Worm (Caenorhabditis elegans): ENCODE results near the gene gmps-1.
A peak's percentile ranks its signal among the peaks of the same experiment; 100 is the strongest.

Gene gmps-1

ce11 chrII:10834717-10835116 lies 33.8 kb downstream of the gmps-1 start:
- TF ChIP-seq aha-1 (tag) = peak; percentile 90
- no peak for TF ChIP-seq pqm-1 (tag; optimal IDR thresholded peaks at IDR 0.05)

ce11 chrII:10829572-10829971 lies 38.9 kb downstream of the gmps-1 start:
- TF ChIP-seq ceh-20 (GFP tag; IDR thresholded peaks at IDR 0.05) (no peak), hmg-1.1 (GFP tag; IDR thresholded peaks at IDR 0.05) (0 out of 2 replicates have a peak, but pooled peaks have one; percentile 21), set-16 (GFP tag; IDR thresholded peaks at IDR 0.05) (0 out of 2 replicates have a peak, but pooled peaks have one; percentile 14)

- TF ChIP-seq rbr-2 (tag; optimal IDR thresholded peaks at IDR 0.05) (no peak), unc-62 (GFP tag; optimal IDR thresholded peaks at IDR 0.05 in 1 of 2) (no peak), unc-62 (tag; optimal IDR thresholded peaks at IDR 0.05) (no peak), dve-1 (tag; optimal IDR thresholded peaks at IDR 0.05; ENCODE audit: insufficient read depth) (no peak), hlh-11 (tag; optimal IDR thresholded peaks at IDR 0.05) (no peak)
Measured at ce11 chrII:10829081-10829480, 39.4 kb downstream of the gmps-1 start, which contains the start of gene VM106R.1. TSS of gene VM106R.1 (minus strand) at chrII:10829181.

- TF ChIP-seq T20F7.1 (GFP tag; optimal IDR thresholded peaks at IDR 0.05) = no peak
- peak; percentile 41 for TF ChIP-seq rbr-2 (tag; optimal IDR thresholded peaks at IDR 0.05)
- TF ChIP-seq pha-4 (GFP tag; IDR thresholded peaks at IDR 0.05) = 0 out of 2 replicates have a peak, but pooled peaks have one; percentile 38
- peak; percentile 46 for TF ChIP-seq pha-4 (tag; optimal IDR thresholded peaks at IDR 0.05)
- no peak for TF ChIP-seq mdl-1 (tag; optimal IDR thresholded peaks at IDR 0.05)
- TF ChIP-seq nhr-6 (tag; optimal IDR thresholded peaks at IDR 0.05) = peak; percentile 2
- TF ChIP-seq lin-38 (GFP tag; IDR thresholded peaks at IDR 0.05) = peak; percentile 73
- peak; percentile 63 for TF ChIP-seq aha-1 (tag)
- peak in 1 of 2 experiments; percentile 6 for TF ChIP-seq hif-1 (tag; optimal IDR thresholded peaks at IDR 0.05)
- TF ChIP-seq spr-3 (GFP tag; optimal IDR thresholded peaks at IDR 0.05) = no peak
- TF ChIP-seq lir-3 (tag; optimal IDR thresholded peaks at IDR 0.05) = no peak
- peak; percentile 18 for TF ChIP-seq unc-130 (GFP tag; optimal IDR thresholded peaks at IDR 0.05)
- TF ChIP-seq egl-27 (tag; optimal IDR thresholded peaks at IDR 0.05) = no peak
- peak; percentile 79 for TF ChIP-seq mes-2 (tag; optimal IDR thresholded peaks at IDR 0.05; ENCODE audit: poor library complexity, severe bottlenecking)
- peak; percentile 22 for TF ChIP-seq hlh-11 (tag; optimal IDR thresholded peaks at IDR 0.05)
- no peak for TF ChIP-seq lin-13 (GFP tag; optimal IDR thresholded peaks at IDR 0.05)
- TF ChIP-seq dpl-1 (GFP tag; optimal IDR thresholded peaks at IDR 0.05) = peak; percentile 88
- peak; percentile 75 for TF ChIP-seq hlh-30 (tag; optimal IDR thresholded peaks at IDR 0.05; ENCODE audit: insufficient read depth)
- peak; percentile 52 for TF ChIP-seq mep-1 (tag; optimal IDR thresholded peaks at IDR 0.05)
- no peak for TF ChIP-seq F26F4.8 (GFP tag; conservative IDR thresholded peaks at IDR 0.05)
- TF ChIP-seq T26A8.4 (GFP tag; IDR thresholded peaks at IDR 0.05) = no peak
- peak; percentile 40 for TF ChIP-seq dve-1 (tag; optimal IDR thresholded peaks at IDR 0.05; ENCODE audit: insufficient read depth)
- no peak for TF ChIP-seq ctbp-1 (GFP tag; IDR thresholded peaks at IDR 0.05)
- TF ChIP-seq lsy-2 (tag; optimal IDR thresholded peaks at IDR 0.05) = peak; percentile 10 to 83
- 0 out of 2 replicates have a peak, but pooled peaks have one; percentile 38 for TF ChIP-seq arid-1 (GFP tag; conservative IDR thresholded peaks at IDR 0.05)
- TF ChIP-seq daf-16 (GFP tag; optimal IDR thresholded peaks at IDR 0.05) = no peak
- TF ChIP-seq daf-16 (tag; optimal IDR thresholded peaks at IDR 0.05) = peak; percentile 47
Measured at ce11 chrII:10824046-10824445, 44.5 kb downstream of the gmps-1 start, which contains the start of the genes R06F6.12 and mix-1. TSS of gene R06F6.12 (minus strand) at chrII:10824081. TSS of gene mix-1 (plus strand) at chrII:10824246.

- TF ChIP-seq mes-2 (tag; optimal IDR thresholded peaks at IDR 0.05; ENCODE audit: poor library complexity, severe bottlenecking) = no peak
- no peak for TF ChIP-seq tag-97 (GFP tag; IDR thresholded peaks at IDR 0.05)
- no peak for TF ChIP-seq Y48G9A.11 (GFP tag; IDR thresholded peaks at IDR 0.05)
- TF ChIP-seq unc-62 (GFP tag; optimal IDR thresholded peaks at IDR 0.05 in 1 of 2) = no peak
- TF ChIP-seq unc-62 (tag; optimal IDR thresholded peaks at IDR 0.05) = no peak
- no peak for TF ChIP-seq set-16 (GFP tag; IDR thresholded peaks at IDR 0.05)
- no peak for TF ChIP-seq daf-16 (GFP tag; optimal IDR thresholded peaks at IDR 0.05)
- TF ChIP-seq daf-16 (tag; optimal IDR thresholded peaks at IDR 0.05) = peak; percentile 63
- TF ChIP-seq snpc-1.2 (GFP tag; IDR thresholded peaks at IDR 0.05) = no peak
- peak; percentile 56 for TF ChIP-seq nhr-28 (tag; optimal IDR thresholded peaks at IDR 0.05)
- no peak for TF ChIP-seq ztf-7 (tag; optimal IDR thresholded peaks at IDR 0.05)
- peak; percentile 9 for TF ChIP-seq pqm-1 (tag; optimal IDR thresholded peaks at IDR 0.05)
- no peak for TF ChIP-seq zag-1 (tag; optimal IDR thresholded peaks at IDR 0.05)
- TF ChIP-seq lin-38 (GFP tag; IDR thresholded peaks at IDR 0.05) = peak; percentile 17; the same call in 1 of the 2 replicates
- no peak for TF ChIP-seq ctbp-1 (GFP tag; IDR thresholded peaks at IDR 0.05)
- TF ChIP-seq T26A8.4 (GFP tag; IDR thresholded peaks at IDR 0.05) = no peak
Measured at ce11 chrII:10820679-10821078, 47.8 kb downstream of the gmps-1 start, which contains the start of gene ech-4. TSS of gene ech-4 (plus strand) at chrII:10821031.
